Fruit fly (Drosophila melanogaster): ENCODE measurements around the gene Rh2.

DNA sequence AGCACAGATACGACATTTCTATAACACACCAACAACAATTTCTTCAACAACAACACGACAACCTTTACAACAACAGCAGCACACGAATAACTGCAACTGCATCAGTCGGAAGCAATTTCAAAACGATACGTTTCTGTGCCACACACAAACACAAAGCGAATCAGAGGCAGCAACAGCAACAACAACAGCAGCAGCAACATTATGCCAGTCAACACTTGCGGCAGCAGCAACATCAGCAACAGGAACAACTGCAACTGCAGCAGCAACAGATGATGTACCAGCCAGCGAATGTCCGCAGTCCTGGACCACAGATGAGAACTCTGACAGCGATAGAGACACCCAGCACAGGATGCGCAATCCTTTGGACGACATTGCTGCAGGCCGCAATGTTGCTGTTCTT is 48.1 kb downstream of the Rh2 start:
- TF ChIP-seq Dfd (GFP tag; optimal IDR thresholded peaks at IDR 0.05) (peak; percentile 78), rgr (GFP tag; optimal IDR thresholded peaks at IDR 0.05) (no peak), h (GFP tag; optimal IDR thresholded peaks at IDR 0.05) (no peak), Mio (GFP tag; optimal IDR thresholded peaks at IDR 0.05) (no peak), pan (optimal IDR thresholded peaks at IDR 0.05) (no peak), sage (GFP tag; optimal IDR thresholded peaks at IDR 0.05) (no peak), Myc (optimal IDR thresholded peaks at IDR 0.05) (no peak), Hnf4 (GFP tag; optimal IDR thresholded peaks at IDR 0.05) (no peak), lola (GFP tag; optimal IDR thresholded peaks at IDR 0.05) (no peak), jim (GFP tag; optimal IDR thresholded peaks at IDR 0.05) (no peak), Rel (GFP tag; optimal IDR thresholded peaks at IDR 0.05) (no peak), Rel (tag; optimal IDR thresholded peaks at IDR 0.05) (no peak), Abd-B (GFP tag; optimal IDR thresholded peaks at IDR 0.05) (no peak), usp (GFP tag; optimal IDR thresholded peaks at IDR 0.05) (no peak), br (GFP tag; optimal IDR thresholded peaks at IDR 0.05) (no peak)

All from whole organism, wandering third instar larva.